Fruit fly (Drosophila melanogaster): ENCODE data around the gene fz.

The fz gene

DNA sequence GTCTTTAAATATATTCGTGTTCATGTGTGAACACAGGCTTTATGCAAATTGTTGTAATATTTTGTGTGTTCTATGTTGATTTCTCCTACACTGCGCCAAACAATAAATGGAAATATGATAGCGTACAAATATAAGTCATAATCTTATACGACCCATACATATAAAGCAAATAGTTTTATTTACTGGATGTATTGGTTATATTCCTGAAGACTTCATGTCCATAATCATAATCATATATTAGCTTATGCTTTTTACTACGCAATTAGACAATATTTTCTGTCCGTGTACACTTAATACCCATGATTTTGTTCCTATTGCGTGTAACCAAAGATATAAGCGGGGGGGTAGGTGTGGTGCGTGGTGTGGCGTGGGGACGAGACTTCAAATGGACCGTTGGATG lies 22.3 kb downstream of the fz start:
- TF ChIP-seq Eip93F (GFP tag; optimal IDR thresholded peaks at IDR 0.05): no peak
- TF ChIP-seq CG6276 (GFP tag; optimal IDR thresholded peaks at IDR 0.05): peak; percentile 24
- TF ChIP-seq esn (GFP tag; optimal IDR thresholded peaks at IDR 0.05): no peak
- no peak for TF ChIP-seq CG7368 (GFP tag; optimal IDR thresholded peaks at IDR 0.05)
- peak; percentile 21 for TF ChIP-seq achi (GFP tag; optimal IDR thresholded peaks at IDR 0.05)
- TF ChIP-seq Eip75B (GFP tag; optimal IDR thresholded peaks at IDR 0.05): no peak
- TF ChIP-seq CG15336 (GFP tag; IDR thresholded peaks at IDR 0.05): peak; percentile 49; the same call in 1 of the 2 replicates
- no peak for TF ChIP-seq Gug (GFP tag; IDR thresholded peaks at IDR 0.05)
- peak; percentile 54 for TF ChIP-seq CG32006 (GFP tag; optimal IDR thresholded peaks at IDR 0.05)
- TF ChIP-seq CG8119 (GFP tag; IDR thresholded peaks at IDR 0.05): peak; percentile 31; the same call in 1 of the 3 replicates
- no peak for TF ChIP-seq Blimp-1 (GFP tag; optimal IDR thresholded peaks at IDR 0.05)
- peak; percentile 18 for TF ChIP-seq CG3919 (GFP tag; optimal IDR thresholded peaks at IDR 0.05)
- TF ChIP-seq CG4318 (GFP tag; optimal IDR thresholded peaks at IDR 0.05): peak; percentile 11
- TF ChIP-seq CG6163 (GFP tag; IDR thresholded peaks at IDR 0.05): peak; percentile 40; the same call in 1 of the 3 replicates
- TF ChIP-seq CG6854 (GFP tag; optimal IDR thresholded peaks at IDR 0.05): no peak
- TF ChIP-seq Sox14 (GFP tag; optimal IDR thresholded peaks at IDR 0.05): peak; percentile 5
- TF ChIP-seq eg (GFP tag; IDR thresholded peaks at IDR 0.05): peak; percentile 42; the same call in 1 of the 3 replicates

DNA sequence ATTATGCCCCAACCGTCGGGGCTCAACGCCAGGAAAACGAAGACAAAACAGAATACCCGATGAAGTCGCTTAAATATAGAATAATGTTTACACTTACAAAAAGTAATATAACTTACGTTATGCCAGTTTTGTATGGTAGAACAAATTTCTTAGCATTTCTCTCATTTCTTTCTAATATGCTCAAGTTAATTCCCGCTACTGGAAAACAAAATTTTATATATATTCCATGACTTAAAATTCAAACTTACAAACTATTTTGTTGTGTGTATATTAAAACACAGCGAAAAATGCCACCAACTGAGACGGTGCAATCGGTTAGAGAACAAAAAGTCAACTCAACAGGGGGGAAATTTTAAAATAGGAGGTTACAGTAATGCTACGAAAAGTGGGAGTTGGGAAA lies 23.3 kb downstream of the fz start:
- TF ChIP-seq achi (GFP tag; optimal IDR thresholded peaks at IDR 0.05) (peak; percentile 48), CG6854 (GFP tag; optimal IDR thresholded peaks at IDR 0.05) (peak; percentile 18), Hr39 (GFP tag; optimal IDR thresholded peaks at IDR 0.05) (peak; percentile 58), spab (GFP tag; optimal IDR thresholded peaks at IDR 0.05) (peak; percentile 58), CG3919 (GFP tag; optimal IDR thresholded peaks at IDR 0.05) (peak; percentile 81), Met (GFP tag; optimal IDR thresholded peaks at IDR 0.05) (peak; percentile 79), CG10669 (GFP tag; optimal IDR thresholded peaks at IDR 0.05) (peak; percentile 76), CG10631 (GFP tag; optimal IDR thresholded peaks at IDR 0.05) (peak; percentile 73), salr (GFP tag; optimal IDR thresholded peaks at IDR 0.05) (peak; percentile 12 to 48), Sox14 (GFP tag; optimal IDR thresholded peaks at IDR 0.05) (peak; percentile 62), fd85E (GFP tag; optimal IDR thresholded peaks at IDR 0.05) (no peak), svp (GFP tag) (peak; percentile 80), CG6792 (GFP tag; optimal IDR thresholded peaks at IDR 0.05) (peak; percentile 56), CG15336 (GFP tag; IDR thresholded peaks at IDR 0.05) (peak; percentile 78), CG11294 (GFP tag; IDR thresholded peaks at IDR 0.05) (no peak), CG34406 (GFP tag; optimal IDR thresholded peaks at IDR 0.05) (peak; percentile 44), CG6163 (GFP tag; IDR thresholded peaks at IDR 0.05) (peak; percentile 81), CG8319 (GFP tag; optimal IDR thresholded peaks at IDR 0.05) (peak; percentile 43), cyc (GFP tag; optimal IDR thresholded peaks at IDR 0.05) (peak; percentile 55), CG11762 (GFP tag; optimal IDR thresholded peaks at IDR 0.05; ENCODE audit: insufficient read depth) (peak; percentile 45), Blimp-1 (GFP tag; optimal IDR thresholded peaks at IDR 0.05) (no peak), Sox15 (GFP tag; optimal IDR thresholded peaks at IDR 0.05) (no peak), Ets96B (tag; optimal IDR thresholded peaks at IDR 0.05) (peak; percentile 75), CG4318 (GFP tag; optimal IDR thresholded peaks at IDR 0.05) (peak; percentile 30), CG8632 (GFP tag; optimal IDR thresholded peaks at IDR 0.05) (peak; percentile 36), CG3032 (tag; optimal IDR thresholded peaks at IDR 0.05) (peak; percentile 79), esn (GFP tag; optimal IDR thresholded peaks at IDR 0.05) (peak; percentile 72), CG7368 (GFP tag; optimal IDR thresholded peaks at IDR 0.05) (peak; percentile 35), OdsH (GFP tag; optimal IDR thresholded peaks at IDR 0.05) (peak; percentile 62), CG32006 (GFP tag; optimal IDR thresholded peaks at IDR 0.05) (peak; percentile 68), net (GFP tag; optimal IDR thresholded peaks at IDR 0.05) (peak; percentile 60), Eip93F (GFP tag; optimal IDR thresholded peaks at IDR 0.05) (no peak), CG9139 (GFP tag; optimal IDR thresholded peaks at IDR 0.05) (peak; percentile 14), lz (GFP tag; optimal IDR thresholded peaks at IDR 0.05) (peak; percentile 60), CG6808 (GFP tag; optimal IDR thresholded peaks at IDR 0.05) (peak; percentile 61), CG31627 (GFP tag; optimal IDR thresholded peaks at IDR 0.05) (peak; percentile 52), CG6276 (GFP tag; optimal IDR thresholded peaks at IDR 0.05) (peak; percentile 63), acj6 (GFP tag; optimal IDR thresholded peaks at IDR 0.05) (peak; percentile 60), dac (GFP tag; optimal IDR thresholded peaks at IDR 0.05) (no peak), topi (GFP tag; optimal IDR thresholded peaks at IDR 0.05) (peak; percentile 74), fd59A (GFP tag; optimal IDR thresholded peaks at IDR 0.05) (peak; percentile 39), ss (GFP tag; optimal IDR thresholded peaks at IDR 0.05) (peak; percentile 51 to 71), CG11902 (GFP tag; optimal IDR thresholded peaks at IDR 0.05) (peak; percentile 19), Hr38 (GFP tag; optimal IDR thresholded peaks at IDR 0.05) (no peak)

Measured in whole organism, prepupa.